Fruit fly (Drosophila melanogaster) whole organism, embryonic: Measurements from ENCODE around the gene CG17470.
A peak's percentile ranks its signal among the peaks of the same experiment; 100 is the strongest.

ENCODE experiments used
- ATbp ChIP-seq: fragments of 200-800 bp; sonication (Bioruptor generic); optimal IDR thresholded peaks from 2 replicates; lab custom pipeline; 2017; ENCODE audit warnings: missing biosample characterization, mild to moderate bottlenecking, missing genetic modification characterization, missing genetic modification reagents
- Bteb2 ChIP-seq: fragments of 200-800 bp; sonication (Bioruptor generic); optimal IDR thresholded peaks from 2 replicates; lab custom pipeline; 2016; ENCODE audit warnings: missing biosample characterization, missing genetic modification characterization
- CG10267 ChIP-seq: fragments of 200-800 bp; sonication (Bioruptor generic); optimal IDR thresholded peaks from 2 replicates; lab custom pipeline; 2018; ENCODE audit warnings: missing biosample characterization, mild to moderate bottlenecking, missing genetic modification characterization, moderate library complexity
- CG10321 ChIP-seq: fragments of 200-800 bp; sonication (Bioruptor generic); IDR thresholded peaks from 2 replicates; pipeline ENCODE4 v1.3.6; 2022; ENCODE audit warnings: missing biosample characterization, missing genetic modification characterization
- CG10431 ChIP-seq: fragments of 200-800 bp; sonication (Bioruptor generic); optimal IDR thresholded peaks from 3 replicates; lab custom pipeline; 2018; ENCODE audit warnings: missing biosample characterization, mild to moderate bottlenecking, missing genetic modification characterization
- CG11456 ChIP-seq: fragments of 200-800 bp; sonication (Bioruptor generic); IDR thresholded peaks from 3 replicates; pipeline ENCODE4 v1.3.6; 2022; ENCODE audit warnings: missing biosample characterization, missing genetic modification characterization
- CG11723 ChIP-seq: fragments of 200-800 bp; sonication (Bioruptor generic); optimal IDR thresholded peaks from 2 replicates; lab custom pipeline; 2017; ENCODE audit warnings: missing biosample characterization, mild to moderate bottlenecking, missing genetic modification characterization
- CG14667 ChIP-seq: fragments of 200-800 bp; sonication (Bioruptor generic); IDR thresholded peaks from 2 replicates; pipeline ENCODE4 v1.3.6; 2022; ENCODE audit warnings: missing biosample characterization, missing genetic modification characterization
- CG15601 ChIP-seq: fragments of 200-800 bp; sonication (Bioruptor generic); optimal IDR thresholded peaks from 3 replicates; lab custom pipeline; 2019; ENCODE audit warnings: missing biosample characterization, mild to moderate bottlenecking, missing genetic modification characterization, moderate library complexity
- CG16779 ChIP-seq: fragments of 200-800 bp; sonication (Bioruptor generic); IDR thresholded peaks from 2 replicates; pipeline ENCODE4 v1.3.6; 2022; ENCODE audit warnings: missing biosample characterization, missing genetic modification characterization
- CG18599 ChIP-seq: fragments of 200-800 bp; sonication (Bioruptor generic); optimal IDR thresholded peaks from 3 replicates; lab custom pipeline; 2017; ENCODE audit warnings: missing biosample characterization, missing genetic modification characterization, mild to moderate bottlenecking, moderate library complexity, missing genetic modification reagents
- CG2116 ChIP-seq: fragments of 200-800 bp; sonication (Bioruptor generic); optimal IDR thresholded peaks from 3 replicates; lab custom pipeline; 2018; ENCODE audit warnings: missing biosample characterization, mild to moderate bottlenecking, missing genetic modification characterization
- CG2712 ChIP-seq: fragments of 200-800 bp; optimal IDR thresholded peaks from 3 replicates; lab custom pipeline; 2019; ENCODE audit warnings: missing biosample characterization, mild to moderate bottlenecking, missing genetic modification characterization, moderate library complexity
- CG33213 ChIP-seq: fragments of 200-800 bp; sonication (Bioruptor generic); optimal IDR thresholded peaks from 3 replicates; lab custom pipeline; 2016; ENCODE audit warnings: missing biosample characterization, missing genetic modification characterization
- CG4617 ChIP-seq: fragments of 200-800 bp; sonication (Bioruptor generic); optimal IDR thresholded peaks from 3 replicates; lab custom pipeline; 2016; ENCODE audit warnings: missing biosample characterization, missing genetic modification characterization, borderline replicate concordance
- CG7745 ChIP-seq: fragments of 200-800 bp; sonication (Bioruptor generic); optimal IDR thresholded peaks from 2 replicates; lab custom pipeline; 2018; ENCODE audit warnings: missing biosample characterization, mild to moderate bottlenecking, missing genetic modification characterization, moderate library complexity
- CG8359 ChIP-seq: fragments of 200-800 bp; sonication (Bioruptor generic); optimal IDR thresholded peaks from 2 replicates; lab custom pipeline; 2017; ENCODE audit warnings: missing biosample characterization, mild to moderate bottlenecking, missing genetic modification characterization, borderline replicate concordance
- CG9727 ChIP-seq: fragments of 200-800 bp; sonication (Bioruptor generic); optimal IDR thresholded peaks from 3 replicates; lab custom pipeline; 2017; ENCODE audit warnings: missing biosample characterization, mild to moderate bottlenecking, missing genetic modification characterization
- CG9817 ChIP-seq: fragments of 200-800 bp; sonication (Bioruptor generic); optimal IDR thresholded peaks from 2 replicates; lab custom pipeline; 2018; ENCODE audit warnings: missing biosample characterization, mild to moderate bottlenecking, missing genetic modification characterization, moderate library complexity
- Dip2 ChIP-seq: fragments of 200-800 bp; sonication (Bioruptor generic); IDR thresholded peaks from 2 replicates; pipeline ENCODE4 v1.3.6; 2022; ENCODE audit warnings: missing biosample characterization, missing genetic modification characterization
- HHEX ChIP-seq: fragments of 200-800 bp; sonication (Bioruptor generic); optimal IDR thresholded peaks from 3 replicates; lab custom pipeline; 2017; ENCODE audit warnings: missing biosample characterization, mild to moderate bottlenecking, missing genetic modification characterization, missing genetic modification reagents
- HLH4C ChIP-seq: fragments of 200-800 bp; sonication (Bioruptor generic); IDR thresholded peaks from 3 replicates; pipeline ENCODE4 v1.3.6; 2022; ENCODE audit warnings: missing biosample characterization, missing genetic modification characterization; ENCODE audit not compliant: partially characterized antibody
- Kr ChIP-seq: fragments of 200-800 bp; sonication (Bioruptor generic); optimal IDR thresholded peaks from 2 replicates; lab custom pipeline; 2017; ENCODE audit warnings: missing biosample characterization, mild to moderate bottlenecking, missing genetic modification characterization
- Lpt ChIP-seq: fragments of >200 bp; optimal IDR thresholded peaks from 2 replicates; lab custom pipeline; 2018; ENCODE audit warnings: missing biosample characterization, missing genetic modification characterization
- Max ChIP-seq: fragments of 200-800 bp; sonication (Bioruptor generic); optimal IDR thresholded peaks from 2 replicates; lab custom pipeline; 2016; ENCODE audit warnings: missing biosample characterization, mild to moderate bottlenecking, missing genetic modification characterization
- Meics ChIP-seq: fragments of 200-800 bp; sonication (Bioruptor generic); optimal IDR thresholded peaks from 2 replicates; lab custom pipeline; 2017; ENCODE audit warnings: missing biosample characterization, mild to moderate bottlenecking, missing genetic modification characterization
- NC2α ChIP-seq: fragments of 200-800 bp; sonication (Bioruptor generic); optimal IDR thresholded peaks from 2 replicates; lab custom pipeline; 2016; ENCODE audit warnings: missing biosample characterization, missing genetic modification characterization
- NK7.1 ChIP-seq: fragments of 200-800 bp; sonication (Bioruptor generic); optimal IDR thresholded peaks from 3 replicates; lab custom pipeline; 2016; ENCODE audit warnings: missing biosample characterization, missing genetic modification characterization
- Opbp ChIP-seq: fragments of 200-800 bp; sonication (Bioruptor generic); IDR thresholded peaks from 3 replicates; pipeline ENCODE4 v1.3.6; 2022; ENCODE audit warnings: missing biosample characterization, missing genetic modification characterization; ENCODE audit not compliant: partially characterized antibody
- Poxn ChIP-seq: fragments of 200-800 bp; sonication (Bioruptor generic); IDR thresholded peaks from 2 replicates; pipeline ENCODE4 v1.3.6; 2022; ENCODE audit warnings: missing biosample characterization, missing genetic modification characterization
- Ravus ChIP-seq: fragments of 200-800 bp; sonication (Bioruptor generic); IDR thresholded peaks from 2 replicates; pipeline ENCODE4 v1.3.6; 2022; ENCODE audit warnings: missing biosample characterization, missing genetic modification characterization
- Xbp1 ChIP-seq: fragments of 200-800 bp; sonication (Bioruptor generic); optimal IDR thresholded peaks from 3 replicates; lab custom pipeline; 2016; ENCODE audit warnings: missing biosample characterization, mild to moderate bottlenecking, missing genetic modification characterization
- ara ChIP-seq: fragments of 200-800 bp; sonication (Bioruptor generic); IDR thresholded peaks from 2 replicates; pipeline ENCODE4 v1.3.6; 2022; ENCODE audit warnings: missing biosample characterization, missing genetic modification characterization
- ase ChIP-seq: fragments of 200-800 bp; sonication (Bioruptor generic); IDR thresholded peaks from 3 replicates; pipeline ENCODE4 v1.3.6; 2022; ENCODE audit warnings: missing biosample characterization, missing genetic modification characterization
- chm ChIP-seq: fragments of 200-800 bp; sonication (Bioruptor generic); IDR thresholded peaks from 2 replicates; pipeline ENCODE4 v1.3.6; 2022; ENCODE audit warnings: missing biosample characterization, missing genetic modification characterization
- dmrt99B ChIP-seq: fragments of 200-800 bp; sonication (Bioruptor generic); optimal IDR thresholded peaks from 2 replicates; lab custom pipeline; 2018; ENCODE audit warnings: missing biosample characterization, mild to moderate bottlenecking, missing genetic modification characterization, moderate library complexity
- en ChIP-seq: fragments of 200-800 bp; sonication (Bioruptor generic); optimal IDR thresholded peaks from 2 replicates; lab custom pipeline; 2016; ENCODE audit warnings: missing biosample characterization, missing genetic modification characterization
- ewg ChIP-seq: fragments of 200-800 bp; sonication (Bioruptor generic); optimal IDR thresholded peaks from 3 replicates; lab custom pipeline; 2017; ENCODE audit warnings: mild to moderate bottlenecking, missing biosample characterization, missing genetic modification reagents, missing genetic modification characterization
- gce ChIP-seq: fragments of 200-800 bp; sonication (Bioruptor generic); IDR thresholded peaks from 3 replicates; pipeline ENCODE4 v1.3.6; 2022; ENCODE audit warnings: missing biosample characterization, missing genetic modification characterization
- insv ChIP-seq, 2 experiments: fragments of 200-800 bp; sonication (Bioruptor generic); optimal IDR thresholded peaks; 3 replicates each; lab custom pipeline; 2016 to 2018; ENCODE audit warnings: missing biosample characterization in 2 of 2, missing genetic modification characterization in 2 of 2
- maf-S ChIP-seq: fragments of 200-800 bp; sonication (Bioruptor generic); optimal IDR thresholded peaks from 2 replicates; lab custom pipeline; 2016; ENCODE audit warnings: missing biosample characterization, missing genetic modification characterization
- org-1 ChIP-seq: fragments of 200-800 bp; sonication (Bioruptor generic); optimal IDR thresholded peaks from 2 replicates; lab custom pipeline; 2017; ENCODE audit warnings: missing biosample characterization, missing genetic modification characterization
- pan ChIP-seq, 4 experiments: fragments of >200 bp in 3 of 4; fragments of 200-800 bp in 1 of 4; sonication (Bioruptor generic) in 1 of 4; optimal IDR thresholded peaks in 3 of 4; IDR thresholded peaks in 1 of 4; 2 replicates each; pipeline versions ENCODE4 v1.3.6 to Lab custom; 2017 to 2022; ENCODE audit warnings: missing biosample characterization in 2 of 4, missing genetic modification characterization in 2 of 4, mixed read lengths in 1 of 4
- pb ChIP-seq: fragments of 200-800 bp; sonication (Bioruptor generic); optimal IDR thresholded peaks from 3 replicates; lab custom pipeline; 2016; ENCODE audit warnings: missing biosample characterization, missing genetic modification characterization
- pita ChIP-seq: fragments of 200-800 bp; sonication (Bioruptor generic); optimal IDR thresholded peaks from 2 replicates; lab custom pipeline; 2017; ENCODE audit warnings: missing biosample characterization, mild to moderate bottlenecking, missing genetic modification characterization
- psq ChIP-seq: fragments of 200-800 bp; sonication (Bioruptor generic); optimal IDR thresholded peaks from 2 replicates; lab custom pipeline; 2017; ENCODE audit warnings: missing biosample characterization, missing genetic modification characterization
- run ChIP-seq: fragments of 200-800 bp; sonication (Bioruptor generic); optimal IDR thresholded peaks from 3 replicates; lab custom pipeline; 2018; ENCODE audit warnings: missing biosample characterization, mild to moderate bottlenecking, missing genetic modification characterization
- scrt ChIP-seq: fragments of 200-800 bp; sonication (Bioruptor generic); optimal IDR thresholded peaks from 2 replicates; lab custom pipeline; 2018; ENCODE audit warnings: missing biosample characterization, mild to moderate bottlenecking, missing genetic modification characterization, moderate library complexity
- slp2 ChIP-seq: fragments of 200-800 bp; sonication (Bioruptor generic); optimal IDR thresholded peaks from 2 replicates; lab custom pipeline; 2016; ENCODE audit warnings: missing biosample characterization, missing genetic modification characterization
- stwl ChIP-seq: fragments of 200-800 bp; sonication (Bioruptor generic); optimal IDR thresholded peaks from 3 replicates; lab custom pipeline; 2018; ENCODE audit warnings: missing biosample characterization, mild to moderate bottlenecking, missing genetic modification characterization, moderate library complexity
- ttk ChIP-seq: fragments of 200-800 bp; sonication (Bioruptor generic); IDR thresholded peaks from 2 replicates; pipeline ENCODE4 v2.1.2; 2022; ENCODE audit warnings: missing biosample characterization, missing genetic modification characterization

The CG17470 gene

DNA sequence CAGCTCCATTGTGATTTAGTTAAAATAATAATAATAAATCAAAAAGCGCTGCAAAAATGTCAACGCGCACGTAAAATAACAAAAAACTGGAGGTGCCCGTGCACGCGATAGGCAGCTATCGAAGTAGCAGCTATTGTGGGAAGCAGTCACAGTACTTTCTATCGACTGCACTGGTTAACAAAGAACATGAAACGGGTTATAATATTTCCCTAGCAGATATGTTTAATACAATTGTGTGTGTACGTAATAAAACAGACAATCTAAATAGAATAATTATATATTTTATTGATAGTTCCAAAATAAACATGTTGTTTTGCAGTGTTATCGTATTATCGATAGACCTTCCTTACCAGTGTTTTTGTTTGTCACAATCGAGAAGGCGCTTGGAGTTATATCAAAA, 32.8 kb upstream of the CG17470 start, which contains the start of the genes CG31678 and IKKepsilon (continued):
- TF ChIP-seq CG16779 (GFP tag; lab: Robert Waterston, UW) (no peak), CG15601 (tag; lab: Kevin White, UChicago) (no peak), Xbp1 (GFP tag; lab: Kevin White, UChicago) (peak; percentile 61), pita (GFP tag; lab: Kevin White, UChicago) (no peak), ara (no peak), CG14667 (GFP tag; lab: Robert Waterston, UW) (no peak), run (tag; lab: Kevin White, UChicago) (no peak), stwl (tag; lab: Kevin White, UChicago) (peak; percentile 63), CG8359 (GFP tag; lab: Kevin White, UChicago) (no peak), CG2712 (peak; percentile 58), CG4617 (GFP tag; lab: Kevin White, UChicago) (peak; percentile 95), Max (GFP tag; lab: Kevin White, UChicago) (peak; percentile 61), pb (GFP tag; lab: Kevin White, UChicago) (no peak), CG10321 (GFP tag; lab: Robert Waterston, UW) (no peak), NK7.1 (GFP tag; lab: Kevin White, UChicago) (no peak), Meics (GFP tag; lab: Kevin White, UChicago) (no peak), gce (GFP tag; lab: Robert Waterston, UW) (no peak), HHEX (GFP tag; lab: Kevin White, UChicago) (no peak), pan (optimal IDR thresholded peaks at IDR 0.05; lab: Kevin White, UChicago) (no peak), pan (GFP tag; optimal IDR thresholded peaks at IDR 0.05 in 1 of 2, IDR thresholded peaks at IDR 0.05 in 1 of 2) (peak in 1 of 2 experiments; percentile 64), CG11456 (GFP tag; lab: Robert Waterston, UW) (no peak; the same call in 2 of the 3 replicates), Ravus (GFP tag; lab: Robert Waterston, UW) (no peak), NC2α (GFP tag; lab: Kevin White, UChicago) (no peak), CG7745 (tag; lab: Kevin White, UChicago) (no peak), Kr (GFP tag; lab: Kevin White, UChicago) (no peak), Dip2 (GFP tag; lab: Robert Waterston, UW) (no peak), Opbp (GFP tag; lab: Robert Waterston, UW) (peak; percentile 89), slp2 (GFP tag; lab: Kevin White, UChicago) (no peak), CG10431 (GFP tag; lab: Kevin White, UChicago) (no peak), Lpt (no peak), en (GFP tag; lab: Kevin White, UChicago) (no peak), CG10267 (peak; percentile 47), ewg (GFP tag; lab: Kevin White, UChicago) (peak; percentile 40), dmrt99B (tag; lab: Kevin White, UChicago) (no peak), HLH4C (GFP tag; lab: Robert Waterston, UW) (peak; percentile 98), ATbp (GFP tag; lab: Kevin White, UChicago) (no peak), ase (GFP tag; lab: Robert Waterston, UW) (no peak), insv (GFP tag; optimal IDR thresholded peaks at IDR 0.05; lab: Kevin White, UChicago) (no peak), chm (no peak), CG2116 (GFP tag; lab: Kevin White, UChicago) (peak; percentile 86), CG33213 (GFP tag; lab: Kevin White, UChicago) (no peak), psq (GFP tag; lab: Kevin White, UChicago) (no peak), ttk (GFP tag; lab: Robert Waterston, UW) (no peak), CG18599 (GFP tag; lab: Kevin White, UChicago) (no peak), org-1 (GFP tag; lab: Kevin White, UChicago) (no peak), scrt (GFP tag; lab: Kevin White, UChicago) (no peak), CG9727 (peak; percentile 38), CG11723 (GFP tag; lab: Kevin White, UChicago) (no peak), Poxn (GFP tag; lab: Robert Waterston, UW) (no peak), Bteb2 (GFP tag; lab: Kevin White, UChicago) (no peak), maf-S (no peak), CG9817 (tag; lab: Kevin White, UChicago) (no peak)
